Worm (Caenorhabditis elegans) whole organism, L4 larva: ENCODE measurements around the gene clec-21.
"Not testable (repeated sequence)": the region's sequence is repeated elsewhere in the genome, so short reads cannot be mapped to it uniquely, and the experiment has no call there.

ENCODE experiments used
- F44E2.7 ChIP-seq: fragments of 200-800 bp; sonication (Bioruptor generic); IDR thresholded peaks from 2 replicates; pipeline ENCODE4 v2.1.2; 2022; ENCODE audit warnings: missing genetic modification characterization, missing compliant biosample characterization
- T20F7.1 ChIP-seq: fragments of 200-800 bp; sonication (Bioruptor generic); optimal IDR thresholded peaks from 2 replicates; lab custom pipeline; 2018; ENCODE audit warnings: mild to moderate bottlenecking, missing genetic modification characterization, missing compliant biosample characterization
- T26A8.4 ChIP-seq: fragments of 200-800 bp; sonication (Bioruptor generic); IDR thresholded peaks from 2 replicates; pipeline ENCODE4 v1.3.6; 2022; ENCODE audit warnings: missing genetic modification characterization, missing compliant biosample characterization
- Y75B8A.6 ChIP-seq: fragments of 200-800 bp; sonication (Bioruptor generic); IDR thresholded peaks from 2 replicates; pipeline ENCODE4 v1.3.6; 2022; ENCODE audit warnings: missing genetic modification reagents, missing genetic modification characterization, missing compliant biosample characterization
- ceh-82 ChIP-seq: sonication (generic microtip); optimal IDR thresholded peaks from 2 replicates; lab custom pipeline; 2017; ENCODE audit warnings: missing biosample characterization, missing genetic modification characterization
- cey-2 ChIP-seq: sonication (generic microtip); optimal IDR thresholded peaks from 3 replicates; lab custom pipeline; 2017; ENCODE audit warnings: missing genetic modification characterization, mild to moderate bottlenecking, missing compliant biosample characterization, antibody characterized with exemption, borderline replicate concordance; ENCODE audit not compliant: insufficient read depth
- daf-12 ChIP-seq: fragments of 150-350 bp; optimal IDR thresholded peaks from 2 replicates; lab custom pipeline; 2014; ENCODE audit warnings: missing biosample characterization, missing genetic modification reagents, missing genetic modification characterization
- dpl-1 ChIP-seq: fragments of 150-350 bp; optimal IDR thresholded peaks from 2 replicates; lab custom pipeline; 2014; ENCODE audit warnings: missing biosample characterization, missing genetic modification reagents, missing genetic modification characterization
- duxl-1 ChIP-seq: sonication (generic microtip); optimal IDR thresholded peaks from 2 replicates; lab custom pipeline; 2016; ENCODE audit warnings: mild to moderate bottlenecking, missing genetic modification characterization, moderate library complexity, missing compliant biosample characterization; ENCODE audit not compliant: poor library complexity
- egl-43 ChIP-seq: fragments of 200-800 bp; sonication (Bioruptor generic); IDR thresholded peaks from 2 replicates; pipeline ENCODE4 v1.3.6; 2022; ENCODE audit warnings: missing genetic modification reagents, missing genetic modification characterization, missing compliant biosample characterization
- hlh-11 ChIP-seq: fragments of 200-800 bp; sonication (Bioruptor generic); optimal IDR thresholded peaks from 2 replicates; lab custom pipeline; 2018; ENCODE audit warnings: mild to moderate bottlenecking, missing genetic modification characterization, missing compliant biosample characterization
- lin-1 ChIP-seq: fragments of 200-800 bp; sonication (Bioruptor generic); IDR thresholded peaks from 2 replicates; pipeline ENCODE4 v1.3.6; 2022; ENCODE audit warnings: missing genetic modification reagents, missing genetic modification characterization, missing compliant biosample characterization
- lin-13 ChIP-seq: fragments of 150-350 bp; optimal IDR thresholded peaks from 2 replicates; lab custom pipeline; 2014; ENCODE audit warnings: missing biosample characterization, missing genetic modification reagents, missing genetic modification characterization
- mes-2 ChIP-seq: sonication (generic microtip); optimal IDR thresholded peaks from 2 replicates; lab custom pipeline; 2016; ENCODE audit warnings: missing genotype, mild to moderate bottlenecking, missing genetic modification characterization, missing compliant biosample characterization; ENCODE audit not compliant: poor library complexity, severe bottlenecking
- mxl-3 ChIP-seq: fragments of 200-800 bp; sonication (Bioruptor generic); optimal IDR thresholded peaks from 2 replicates; lab custom pipeline; 2018; ENCODE audit warnings: mild to moderate bottlenecking, missing genetic modification characterization, missing compliant biosample characterization
- nhr-111 ChIP-seq: fragments of 200-800 bp; sonication (Bioruptor generic); optimal IDR thresholded peaks from 2 replicates; lab custom pipeline; 2018; ENCODE audit warnings: mild to moderate bottlenecking, missing genetic modification characterization, missing compliant biosample characterization
- nhr-28 ChIP-seq: fragments of 150-350 bp; optimal IDR thresholded peaks from 2 replicates; lab custom pipeline; 2014; ENCODE audit warnings: missing biosample characterization, missing genetic modification characterization
- nhr-42 ChIP-seq: fragments of 200-800 bp; sonication (Bioruptor generic); IDR thresholded peaks from 2 replicates; pipeline ENCODE4 v1.3.6; 2022; ENCODE audit warnings: missing genetic modification characterization, missing compliant biosample characterization
- nhr-48 ChIP-seq: sonication (generic microtip); optimal IDR thresholded peaks from 2 replicates; lab custom pipeline; 2016; ENCODE audit warnings: mild to moderate bottlenecking, missing genetic modification characterization, missing compliant biosample characterization
- php-3 ChIP-seq: fragments of 200-800 bp; sonication (Bioruptor generic); IDR thresholded peaks from 2 replicates; pipeline ENCODE4 v1.3.6; 2022; ENCODE audit warnings: missing genetic modification reagents, missing genetic modification characterization, missing compliant biosample characterization
- pqm-1 ChIP-seq: sonication (generic microtip); optimal IDR thresholded peaks from 2 replicates; lab custom pipeline; 2017; ENCODE audit warnings: missing biosample characterization, missing genetic modification characterization
- snpc-4 ChIP-seq: fragments of 150-350 bp; optimal IDR thresholded peaks from 2 replicates; lab custom pipeline; 2014; ENCODE audit warnings: missing biosample characterization, missing genetic modification characterization
- unc-62 ChIP-seq, 3 experiments: fragments of 150-350 bp in 1 of 3; sonication (generic microtip); optimal IDR thresholded peaks in 2 of 3; peaks in 1 of 3; 1 replicate in 1 of 3; 2 replicates in 2 of 3; lab custom pipeline; 2014 to 2017; ENCODE audit warnings: missing biosample characterization in 3 of 3, missing genetic modification characterization in 3 of 3, missing genetic modification reagents in 3 of 3, missing genotype in 1 of 3
- zip-11 ChIP-seq: fragments of 200-800 bp; sonication (Bioruptor generic); IDR thresholded peaks from 2 replicates; pipeline ENCODE4 v1.3.6; 2022; ENCODE audit warnings: missing genetic modification characterization, missing compliant biosample characterization
- zip-2 ChIP-seq: fragments of 150-350 bp; optimal IDR thresholded peaks from 2 replicates; lab custom pipeline; 2014; ENCODE audit warnings: missing biosample characterization, missing genetic modification characterization
- ztf-11 ChIP-seq: fragments of 150-350 bp; optimal IDR thresholded peaks from 2 replicates; lab custom pipeline; 2014; ENCODE audit warnings: missing biosample characterization, missing genetic modification characterization
- ztf-7 ChIP-seq: fragments of 150-350 bp; optimal IDR thresholded peaks from 2 replicates; lab custom pipeline; 2014; ENCODE audit warnings: missing biosample characterization, missing genetic modification characterization

clec-21 gene

ce11 chrII:1584140-1584539 is at the start of gene clec-21:
TSS of gene clec-21 (minus strand) at chrII:1584240.
- no peak for TF ChIP-seq php-3 (GFP tag; lab: Robert Waterston, UW)
- no peak for TF ChIP-seq cey-2 (tag; lab: Kevin White, UChicago)
- TF ChIP-seq dpl-1 (GFP tag; lab: Kevin White, UChicago), result no peak
- no peak for TF ChIP-seq nhr-42 (GFP tag; lab: Robert Waterston, UW)

ce11 chrII:1633490-1633889 is 49.5 kb upstream of the clec-21 start, which contains the start of gene C08E3.1:
TSS of gene C08E3.1 (plus strand) at chrII:1633790.
- not testable (repeated sequence) for TF ChIP-seq T26A8.4; Y75B8A.6 (GFP tag; lab: Robert Waterston, UW); snpc-4 (tag; lab: Kevin White, UChicago)

DNA sequence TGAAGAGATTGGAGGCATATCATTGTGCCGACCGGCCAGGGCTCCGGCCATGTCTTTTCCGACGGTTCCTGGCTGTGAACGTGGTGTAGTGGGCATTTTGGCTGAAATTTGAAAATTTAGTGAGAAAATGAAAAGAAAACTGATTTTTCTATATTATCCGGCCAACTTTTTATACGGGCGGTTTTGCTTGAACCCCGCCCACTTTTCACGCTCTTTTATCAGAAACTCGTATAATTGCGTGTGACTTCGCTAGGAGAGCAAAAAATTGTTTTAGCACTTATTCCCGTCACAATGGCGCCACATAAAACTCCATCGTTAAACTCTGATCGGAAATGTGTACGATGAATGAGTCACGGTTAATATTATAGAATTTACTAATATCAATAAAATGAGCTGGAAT is 48.2 kb upstream of the clec-21 start, which contains the start of gene C08E3.13:
Gene C08E3.13, minus strand, starts transcription at position 101 of the 400 bp plus-strand sequence.
- TF ChIP-seq zip-11 (GFP tag; lab: Robert Waterston, UW); T20F7.1 (GFP tag; lab: Kevin White, UChicago); unc-62 (GFP tag; optimal IDR thresholded peaks at IDR 0.05 in 1 of 2; lab: Kevin White, UChicago); unc-62 (tag; optimal IDR thresholded peaks at IDR 0.05; lab: Kevin White, UChicago): not testable (repeated sequence)

DNA sequence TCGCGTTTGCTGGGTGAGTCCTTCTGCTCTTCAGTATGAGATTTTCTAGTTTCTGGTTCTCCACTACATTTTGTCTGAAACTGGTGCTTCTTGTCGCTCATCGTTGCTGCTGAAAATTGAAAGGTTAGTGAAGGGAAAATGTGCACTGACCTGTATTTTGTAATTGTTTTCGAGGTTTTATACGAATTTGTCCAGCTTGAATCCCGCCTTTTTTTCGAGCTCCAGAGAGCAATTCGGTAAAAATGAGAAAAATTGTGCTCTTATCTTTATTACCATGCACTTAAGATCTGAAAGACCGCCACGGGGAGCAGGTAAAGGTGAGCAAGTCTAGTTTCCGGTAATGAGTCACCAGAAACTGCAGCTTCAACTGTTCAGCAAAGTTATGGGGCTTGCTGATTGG is 43.7 kb upstream of the clec-21 start, which contains the start of gene C08E3.15:
Gene C08E3.15, minus strand, starts transcription at position 101 of the 400 bp plus-strand sequence.
- not testable (repeated sequence) for TF ChIP-seq lin-1 (GFP tag; lab: Robert Waterston, UW); ceh-82 (tag; lab: Kevin White, UChicago); ztf-11 (tag; lab: Kevin White, UChicago)

ce11 chrII:1625666-1626065 is 41.6 kb upstream of the clec-21 start, which contains the start of gene C08E3.14:
TSS of gene C08E3.14 (plus strand) at chrII:1625966.
- TF ChIP-seq nhr-111 (GFP tag; lab: Kevin White, UChicago) (no peak), zip-2 (no peak), F44E2.7 (GFP tag; lab: Robert Waterston, UW) (no peak), nhr-48 (tag; lab: Kevin White, UChicago) (no peak), lin-13 (GFP tag; lab: Kevin White, UChicago) (no peak), daf-12 (no peak)

DNA sequence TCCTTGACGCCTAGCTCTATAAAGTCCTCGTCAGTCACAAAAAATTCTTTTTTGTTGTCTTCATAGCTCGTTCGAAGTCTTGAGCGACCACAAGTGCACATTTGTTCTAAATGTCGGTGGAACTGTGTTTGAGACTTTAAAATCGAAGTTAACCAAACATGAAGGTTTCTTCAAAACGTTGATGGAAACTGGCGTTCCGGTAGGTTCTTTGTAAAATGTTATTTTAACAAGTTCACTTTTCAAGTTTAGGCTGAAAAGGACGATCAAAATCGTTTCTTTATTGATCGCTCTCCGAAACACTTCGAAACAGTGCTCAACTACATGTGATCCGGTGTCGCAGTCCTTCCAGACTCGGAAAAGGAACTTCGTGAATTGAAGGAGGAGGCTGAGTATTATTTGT is 40.5 kb upstream of the clec-21 start, which contains the start of gene fbxa-160:
Gene fbxa-160, minus strand, starts transcription at position 101 of the 400 bp plus-strand sequence.
- no peak for TF ChIP-seq mes-2
- no peak for TF ChIP-seq lin-13 (GFP tag; lab: Kevin White, UChicago)
- no peak for TF ChIP-seq hlh-11 (tag; lab: Kevin White, UChicago)
- no peak for TF ChIP-seq Y75B8A.6 (GFP tag; lab: Robert Waterston, UW)
- TF ChIP-seq egl-43, result no peak
- TF ChIP-seq nhr-48 (tag; lab: Kevin White, UChicago), result no peak
- no peak for TF ChIP-seq T20F7.1 (GFP tag; lab: Kevin White, UChicago)

DNA sequence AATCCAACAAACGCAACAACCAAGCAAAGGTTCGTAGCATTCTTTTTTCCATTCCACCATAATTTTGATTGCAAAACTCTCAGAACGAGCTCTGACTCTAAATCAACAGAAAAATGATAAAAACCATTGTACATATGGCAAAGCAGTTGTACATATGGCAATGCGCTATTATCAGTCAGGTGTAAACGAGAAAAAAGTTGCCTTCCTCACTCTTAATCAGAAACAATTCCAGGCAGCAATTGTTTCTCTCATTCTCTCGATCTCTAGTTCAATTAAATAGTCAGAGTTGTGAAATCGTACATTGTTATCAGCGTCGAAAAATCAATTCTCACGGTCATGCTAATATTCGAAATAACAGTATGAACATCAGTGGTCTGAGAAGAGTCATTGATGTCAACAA is 37.8 kb upstream of the clec-21 start:
- TF ChIP-seq mxl-3 (GFP tag; lab: Kevin White, UChicago) (peak; percentile 15), pqm-1 (tag; lab: Kevin White, UChicago) (peak; percentile 95), unc-62 (GFP tag; optimal IDR thresholded peaks at IDR 0.05 in 1 of 2; lab: Kevin White, UChicago) (peak in 1 of 2 experiments; percentile 71), unc-62 (tag; optimal IDR thresholded peaks at IDR 0.05; lab: Kevin White, UChicago) (no peak), nhr-28 (tag; lab: Kevin White, UChicago) (peak; percentile 45), duxl-1 (no peak), ztf-7 (tag; lab: Kevin White, UChicago) (no peak)
- TF ChIP-seq, all 104 proteins: peak for 4
